Worm (Caenorhabditis elegans) whole organism, midembryonic: ENCODE results near the gene C14A4.13.

Experiments used
- T22C8.4 ChIP-seq: fragments of 200-800 bp; sonication (Bioruptor generic); IDR thresholded peaks from 2 replicates; pipeline ENCODE4 v1.3.6; 2022; ENCODE audit warnings: missing genetic modification characterization, missing compliant biosample characterization
- flt-1 ChIP-seq: fragments of 200-800 bp; sonication (Bioruptor generic); IDR thresholded peaks from 2 replicates; pipeline ENCODE4 v1.3.6; 2022; ENCODE audit warnings: missing genetic modification characterization, missing compliant biosample characterization
- klf-2 ChIP-seq: fragments of 200-800 bp; sonication (Bioruptor generic); conservative IDR thresholded peaks from 2 replicates; pipeline ENCODE4 v1.3.6; 2022; ENCODE audit warnings: missing genetic modification reagents, missing genetic modification characterization, missing compliant biosample characterization
- med-1 ChIP-seq: sonication (generic microtip); optimal IDR thresholded peaks from 2 replicates; lab custom pipeline; 2017; ENCODE audit warnings: missing genetic modification characterization, mild to moderate bottlenecking, missing compliant biosample characterization, antibody characterized with exemption, missing genetic modification reagents; ENCODE audit not compliant: insufficient read depth
- ref-1 ChIP-seq: fragments of 200-800 bp; sonication (Bioruptor generic); conservative IDR thresholded peaks from 2 replicates; pipeline ENCODE4 v1.3.6; 2022; ENCODE audit warnings: missing genetic modification reagents, missing genetic modification characterization, missing compliant biosample characterization
- tab-1 ChIP-seq: fragments of 200-800 bp; sonication (Bioruptor generic); IDR thresholded peaks from 2 replicates; pipeline ENCODE4 v1.3.6; 2022; ENCODE audit warnings: missing genetic modification characterization, missing compliant biosample characterization

DNA sequence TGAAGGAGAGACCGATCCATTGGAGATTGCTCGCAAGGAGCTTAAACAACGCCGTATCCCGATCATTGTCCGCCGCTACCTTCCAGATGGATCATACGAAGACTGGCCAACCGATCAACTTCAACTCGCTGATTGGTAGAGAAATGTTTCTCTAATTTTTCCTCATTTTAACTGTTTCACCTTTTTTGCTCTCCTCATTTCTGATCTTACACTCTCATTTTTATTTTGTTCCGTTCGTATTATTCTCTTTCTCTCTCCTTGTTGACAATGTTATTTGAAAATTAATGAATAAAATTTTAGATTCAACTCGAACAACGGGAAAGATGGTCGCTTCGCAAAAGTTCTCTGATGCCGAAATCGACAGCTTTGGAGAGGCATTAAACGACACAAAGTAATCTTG is 38.6 kb upstream of the C14A4.13 start, which contains the start of gene dohh-1:
- no peak for TF ChIP-seq flt-1
- no peak for TF ChIP-seq ref-1 (GFP tag; lab: Robert Waterston, UW)
- no peak for TF ChIP-seq klf-2
- TF ChIP-seq med-1 (GFP tag; lab: Kevin White, UChicago) = no peak
- no peak for TF ChIP-seq tab-1 (GFP tag; lab: Robert Waterston, UW)
- TF ChIP-seq T22C8.4 = no peak
